Fruit fly (Drosophila melanogaster) whole organism, prepupa: ENCODE results near the gene CG17377.
A peak's percentile ranks its signal among the peaks of the same experiment; 100 is the strongest.

Source experiments
- Blimp-1 ChIP-seq: fragments of 200-800 bp; sonication (Bioruptor generic); optimal IDR thresholded peaks from 3 replicates; lab custom pipeline; 2017; ENCODE audit warnings: missing biosample characterization, missing genetic modification characterization, mild to moderate bottlenecking, moderate library complexity, missing genetic modification reagents
- CG10631 ChIP-seq: fragments of 200-800 bp; sonication (Bioruptor generic); optimal IDR thresholded peaks from 2 replicates; lab custom pipeline; 2016; ENCODE audit warnings: missing biosample characterization, missing genetic modification characterization
- CG11294 ChIP-seq: fragments of 200-800 bp; sonication (Bioruptor generic); IDR thresholded peaks from 2 replicates; pipeline ENCODE4 v1.3.6; 2022; ENCODE audit warnings: missing biosample characterization, missing genetic modification characterization
- CG11762 ChIP-seq: fragments of 200-800 bp; sonication (Bioruptor generic); optimal IDR thresholded peaks from 3 replicates; lab custom pipeline; 2016; ENCODE audit warnings: missing biosample characterization, missing genetic modification characterization; ENCODE audit not compliant: insufficient read depth
- CG15336 ChIP-seq: fragments of 200-800 bp; sonication (Bioruptor generic); IDR thresholded peaks from 2 replicates; pipeline ENCODE4 v1.3.6; 2022; ENCODE audit warnings: missing biosample characterization, missing genetic modification characterization
- CG31627 ChIP-seq: fragments of 200-800 bp; sonication (Bioruptor generic); optimal IDR thresholded peaks from 3 replicates; lab custom pipeline; 2016; ENCODE audit warnings: missing biosample characterization, missing genetic modification characterization
- CG34406 ChIP-seq: fragments of 200-800 bp; sonication (Bioruptor generic); optimal IDR thresholded peaks from 3 replicates; lab custom pipeline; 2016; ENCODE audit warnings: missing biosample characterization, missing genetic modification characterization
- CG3919 ChIP-seq: fragments of 200-800 bp; sonication (Bioruptor generic); optimal IDR thresholded peaks from 3 replicates; lab custom pipeline; 2016; ENCODE audit warnings: missing biosample characterization, missing genetic modification characterization
- CG6792 ChIP-seq: fragments of 200-800 bp; sonication (Bioruptor generic); optimal IDR thresholded peaks from 3 replicates; lab custom pipeline; 2016; ENCODE audit warnings: missing biosample characterization, missing genetic modification characterization
- CG7368 ChIP-seq: fragments of 200-800 bp; sonication (Bioruptor generic); optimal IDR thresholded peaks from 3 replicates; lab custom pipeline; 2016; ENCODE audit warnings: missing biosample characterization, missing genetic modification characterization
- CG8319 ChIP-seq: fragments of 200-800 bp; sonication (Bioruptor generic); optimal IDR thresholded peaks from 3 replicates; lab custom pipeline; 2016; ENCODE audit warnings: missing biosample characterization, missing genetic modification characterization
- Eip75B ChIP-seq: fragments of 200-800 bp; sonication (Bioruptor generic); optimal IDR thresholded peaks from 3 replicates; lab custom pipeline; 2016; ENCODE audit warnings: missing biosample characterization, missing genetic modification characterization
- Eip93F ChIP-seq: fragments of 200-800 bp; sonication (Bioruptor generic); optimal IDR thresholded peaks from 2 replicates; lab custom pipeline; 2016; ENCODE audit warnings: missing biosample characterization, mild to moderate bottlenecking, missing genetic modification characterization
- Ets21C ChIP-seq: fragments of 200-800 bp; sonication (Bioruptor generic); optimal IDR thresholded peaks from 3 replicates; lab custom pipeline; 2016; ENCODE audit warnings: missing biosample characterization, missing genetic modification characterization
- Ets96B ChIP-seq: fragments of 200-800 bp; optimal IDR thresholded peaks from 2 replicates; lab custom pipeline; 2019; ENCODE audit warnings: missing biosample characterization, mild to moderate bottlenecking, missing genetic modification characterization, moderate library complexity
- Gug ChIP-seq: fragments of 200-800 bp; sonication (Bioruptor generic); IDR thresholded peaks from 2 replicates; pipeline ENCODE4 v1.3.6; 2022; ENCODE audit warnings: missing biosample characterization, missing genetic modification characterization
- Met ChIP-seq: fragments of 200-800 bp; sonication (Bioruptor generic); optimal IDR thresholded peaks from 3 replicates; lab custom pipeline; 2016; ENCODE audit warnings: missing biosample characterization, missing genetic modification characterization
- OdsH ChIP-seq: fragments of 200-800 bp; sonication (Bioruptor generic); optimal IDR thresholded peaks from 3 replicates; lab custom pipeline; 2016; ENCODE audit warnings: missing biosample characterization, missing genetic modification characterization
- Smox ChIP-seq: fragments of 200-800 bp; sonication (Bioruptor generic); optimal IDR thresholded peaks from 3 replicates; lab custom pipeline; 2016; ENCODE audit warnings: missing biosample characterization, missing genetic modification characterization
- Sox14 ChIP-seq: fragments of 200-800 bp; sonication (Bioruptor generic); optimal IDR thresholded peaks from 3 replicates; lab custom pipeline; 2016; ENCODE audit warnings: missing biosample characterization, missing genetic modification characterization
- achi ChIP-seq: fragments of 200-800 bp; sonication (Bioruptor generic); optimal IDR thresholded peaks from 3 replicates; lab custom pipeline; 2016; ENCODE audit warnings: missing biosample characterization, missing genetic modification characterization
- dac ChIP-seq: fragments of 200-800 bp; sonication (Bioruptor generic); optimal IDR thresholded peaks from 2 replicates; lab custom pipeline; 2017; ENCODE audit warnings: missing biosample characterization, mild to moderate bottlenecking, missing genetic modification characterization
- dsx ChIP-seq: fragments of 200-800 bp; optimal IDR thresholded peaks from 3 replicates; lab custom pipeline; 2019; ENCODE audit warnings: missing biosample characterization, mild to moderate bottlenecking, missing genetic modification characterization, moderate library complexity; ENCODE audit not compliant: poor library complexity, severe bottlenecking
- eg ChIP-seq: fragments of 200-800 bp; sonication (Bioruptor generic); IDR thresholded peaks from 3 replicates; pipeline ENCODE4 v1.3.6; 2022; ENCODE audit warnings: missing biosample characterization, missing genetic modification characterization
- esn ChIP-seq: fragments of 200-800 bp; sonication (Bioruptor generic); optimal IDR thresholded peaks from 2 replicates; lab custom pipeline; 2016; ENCODE audit warnings: missing biosample characterization, mild to moderate bottlenecking, missing genetic modification characterization, moderate library complexity
- fd59A ChIP-seq: fragments of 200-800 bp; sonication (Bioruptor generic); optimal IDR thresholded peaks from 2 replicates; lab custom pipeline; 2017; ENCODE audit warnings: missing biosample characterization, mild to moderate bottlenecking, missing genetic modification characterization, missing genetic modification reagents
- fd85E ChIP-seq: fragments of 200-800 bp; sonication (Bioruptor generic); optimal IDR thresholded peaks from 3 replicates; lab custom pipeline; 2016; ENCODE audit warnings: missing biosample characterization, missing genetic modification characterization
- net ChIP-seq: fragments of 200-800 bp; sonication (Bioruptor generic); optimal IDR thresholded peaks from 3 replicates; lab custom pipeline; 2016; ENCODE audit warnings: missing biosample characterization, missing genetic modification characterization
- salr ChIP-seq, 2 experiments: fragments of 200-800 bp; sonication (Bioruptor generic); optimal IDR thresholded peaks; 3 replicates each; lab custom pipeline; 2016 to 2018; ENCODE audit warnings: missing biosample characterization in 2 of 2, missing genetic modification characterization in 2 of 2, mild to moderate bottlenecking in 1 of 2
- ss ChIP-seq, 2 experiments: fragments of 200-800 bp; sonication (Bioruptor generic); optimal IDR thresholded peaks; 2 replicates in 1 of 2; 3 replicates in 1 of 2; lab custom pipeline; 2017 to 2018; ENCODE audit warnings: mild to moderate bottlenecking in 2 of 2, missing biosample characterization in 2 of 2, missing genetic modification characterization in 2 of 2, moderate library complexity in 1 of 2
- svp ChIP-seq: fragments of 200-800 bp; sonication (Bioruptor generic); peaks from one replicate; lab custom pipeline; 2016; ENCODE audit warnings: missing biosample characterization, missing genetic modification characterization
- topi ChIP-seq: fragments of 200-800 bp; sonication (Bioruptor generic); optimal IDR thresholded peaks from 3 replicates; lab custom pipeline; 2016; ENCODE audit warnings: missing biosample characterization, missing genetic modification characterization
- vri ChIP-seq: fragments of 200-800 bp; sonication (Bioruptor generic); optimal IDR thresholded peaks from 3 replicates; lab custom pipeline; 2016; ENCODE audit warnings: missing biosample characterization, mild to moderate bottlenecking, missing genetic modification characterization

Gene CG17377

dm6 chr2L:6802740-6803139 is at the start of gene CG17377, which contains the start of gene Daao2:
Gene CG17377, minus strand, starts transcription at chr2L:6802840.
Gene Daao2, plus strand, starts transcription at chr2L:6803011.
- peak; percentile 52 for TF ChIP-seq vri (GFP tag; lab: Kevin White, UChicago)
- no peak for TF ChIP-seq fd85E (GFP tag; lab: Kevin White, UChicago)
- TF ChIP-seq dsx (GFP tag; lab: Kevin White, UChicago), result no peak
- no peak for TF ChIP-seq Blimp-1 (GFP tag; lab: Kevin White, UChicago)
- no peak for TF ChIP-seq ss (GFP tag; optimal IDR thresholded peaks at IDR 0.05; lab: Kevin White, UChicago)

DNA sequence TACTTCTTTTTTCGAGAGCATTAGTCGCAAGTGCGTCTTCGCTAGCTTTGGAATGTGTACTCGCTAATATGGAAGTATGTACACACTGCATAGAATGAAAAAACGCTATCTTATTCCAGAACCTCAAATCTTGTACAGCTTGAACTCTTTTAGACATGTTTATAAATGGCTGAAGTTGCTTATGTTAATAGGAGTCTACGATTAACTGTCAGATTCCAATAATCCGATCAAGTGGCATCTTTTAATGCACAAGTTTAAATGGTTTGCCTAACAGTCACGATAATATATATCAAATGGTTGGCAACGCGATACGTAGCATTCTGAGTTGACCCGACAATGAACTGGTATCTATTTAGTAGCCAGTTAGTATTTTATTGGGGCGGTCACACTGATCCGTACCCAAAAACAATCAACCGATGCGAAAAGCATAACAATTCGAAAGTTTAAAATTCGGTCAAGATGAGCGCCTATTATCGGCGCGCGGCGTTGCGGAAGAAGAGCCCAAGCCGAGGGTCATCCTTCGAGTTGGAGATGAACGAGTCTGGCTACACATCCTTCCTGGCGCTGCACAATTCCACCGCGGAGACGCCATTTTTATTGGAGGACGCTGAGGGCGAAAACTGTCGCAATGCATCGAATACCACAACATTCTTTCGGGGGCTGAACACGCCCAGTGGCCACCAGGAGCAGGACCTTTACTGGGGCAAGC is 49.5 kb upstream of the CG17377 start, which contains the start of gene Rca1:
Rca1 (plus strand) TSS at position 353 of the 709 bp plus-strand sequence.
- TF ChIP-seq achi (GFP tag; lab: Kevin White, UChicago), result no peak
- peak; percentile 26 for TF ChIP-seq Sox14 (GFP tag; lab: Kevin White, UChicago)
- TF ChIP-seq Eip75B, result no peak
- TF ChIP-seq svp (GFP tag; lab: Kevin White, UChicago), result peak; percentile 95
- no peak for TF ChIP-seq topi (GFP tag; lab: Kevin White, UChicago)
- no peak for TF ChIP-seq CG3919
- TF ChIP-seq Blimp-1 (GFP tag; lab: Kevin White, UChicago), result no peak
- no peak for TF ChIP-seq CG15336 (GFP tag; lab: Robert Waterston, UW)

- no peak for TF ChIP-seq fd59A (GFP tag; lab: Kevin White, UChicago)
- no peak for TF ChIP-seq esn (GFP tag; lab: Kevin White, UChicago)
- TF ChIP-seq net (GFP tag; lab: Kevin White, UChicago), result no peak
- TF ChIP-seq CG11294 (GFP tag; lab: Robert Waterston, UW), result no peak
- TF ChIP-seq eg, result no peak
- no peak for TF ChIP-seq topi (GFP tag; lab: Kevin White, UChicago)
- TF ChIP-seq CG31627 (GFP tag; lab: Kevin White, UChicago), result no peak
- TF ChIP-seq CG8319, result no peak
- no peak for TF ChIP-seq Ets96B (tag; lab: Kevin White, UChicago)
- no peak for TF ChIP-seq Gug (GFP tag; lab: Robert Waterston, UW)
- TF ChIP-seq salr (GFP tag; optimal IDR thresholded peaks at IDR 0.05; lab: Kevin White, UChicago), result no peak
- TF ChIP-seq CG10631 (GFP tag; lab: Kevin White, UChicago), result no peak
- no peak for TF ChIP-seq CG34406 (GFP tag; lab: Kevin White, UChicago)
- no peak for TF ChIP-seq OdsH (GFP tag; lab: Kevin White, UChicago)
Measured at dm6 chr2L:6850963-6851362, 48.3 kb upstream of the CG17377 start.

- TF ChIP-seq CG6792, result no peak
- TF ChIP-seq eg, result no peak
- no peak for TF ChIP-seq fd59A (GFP tag; lab: Kevin White, UChicago)
- TF ChIP-seq CG7368, result no peak
- TF ChIP-seq net (GFP tag; lab: Kevin White, UChicago), result no peak
- no peak for TF ChIP-seq dsx (GFP tag; lab: Kevin White, UChicago)
- TF ChIP-seq Smox (GFP tag; lab: Kevin White, UChicago), result no peak
- no peak for TF ChIP-seq CG3919
- no peak for TF ChIP-seq CG11294 (GFP tag; lab: Robert Waterston, UW)
- no peak for TF ChIP-seq CG34406 (GFP tag; lab: Kevin White, UChicago)
- no peak for TF ChIP-seq Eip93F (GFP tag; lab: Kevin White, UChicago)
- no peak for TF ChIP-seq dac (GFP tag; lab: Kevin White, UChicago)
- no peak for TF ChIP-seq CG11762
- no peak for TF ChIP-seq Ets21C (GFP tag; lab: Kevin White, UChicago)
- TF ChIP-seq Met (GFP tag; lab: Kevin White, UChicago), result no peak
- TF ChIP-seq OdsH (GFP tag; lab: Kevin White, UChicago), result no peak
Measured at dm6 chr2L:6843434-6843833, 40.8 kb upstream of the CG17377 start.
